Fruit fly (Drosophila melanogaster) whole organism, embryonic: Measurements from ENCODE around the gene mRpS30.

Experiments
- CG6683 ChIP-seq: fragments of 200-800 bp; sonication (Bioruptor generic); optimal IDR thresholded peaks from 2 replicates; lab custom pipeline; 2017; ENCODE audit warnings: missing biosample characterization, mild to moderate bottlenecking, missing genetic modification characterization, missing genetic modification reagents
- Poxn ChIP-seq: fragments of 200-800 bp; sonication (Bioruptor generic); IDR thresholded peaks from 2 replicates; pipeline ENCODE4 v1.3.6; 2022; ENCODE audit warnings: missing biosample characterization, missing genetic modification characterization
- h ChIP-seq: fragments of >200 bp; optimal IDR thresholded peaks from 2 replicates; lab custom pipeline; 2017
- pnt ChIP-seq: fragments of 200-800 bp; sonication (Bioruptor generic); optimal IDR thresholded peaks from 3 replicates; lab custom pipeline; 2016; ENCODE audit warnings: missing biosample characterization, missing genetic modification characterization

DNA sequence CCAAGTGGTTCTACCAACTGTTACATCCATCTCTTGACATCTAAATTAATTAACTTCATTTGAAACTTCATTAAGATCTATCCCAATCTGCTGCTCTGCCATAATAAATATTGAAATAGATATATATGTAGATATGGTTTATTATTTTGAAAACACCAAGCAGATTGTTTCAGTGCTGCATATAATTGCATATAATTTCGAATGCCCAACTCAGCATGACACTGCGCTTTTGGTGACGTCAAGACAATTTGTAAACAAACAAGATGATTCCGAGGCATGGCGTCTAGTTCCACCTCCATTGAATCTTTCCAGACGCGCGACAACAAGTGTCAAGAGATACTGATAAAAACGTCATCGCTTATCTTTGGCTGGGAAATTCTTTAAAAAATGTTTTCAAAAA is 45.0 kb upstream of the mRpS30 start:
- TF ChIP-seq h (no peak), Poxn (GFP tag; lab: Robert Waterston, UW) (no peak), pnt (GFP tag; lab: Kevin White, UChicago) (no peak), CG6683 (no peak)
